Fruit fly (Drosophila melanogaster) whole organism, embryonic: ENCODE results near the gene CG8564.
A peak's percentile ranks its signal among the peaks of the same experiment; 100 is the strongest.

ENCODE experiments used
- Atf-2 ChIP-seq: fragments of 200-800 bp; sonication (Bioruptor generic); optimal IDR thresholded peaks from 2 replicates; lab custom pipeline; 2016; ENCODE audit warnings: missing biosample characterization, missing genetic modification characterization
- CG10209 ChIP-seq: fragments of 200-800 bp; sonication (Bioruptor generic); optimal IDR thresholded peaks from 3 replicates; lab custom pipeline; 2017; ENCODE audit warnings: missing biosample characterization, mild to moderate bottlenecking, missing genetic modification characterization, missing genetic modification reagents
- CG12769 ChIP-seq: fragments of 200-800 bp; sonication (Bioruptor generic); optimal IDR thresholded peaks from 2 replicates; lab custom pipeline; 2019; ENCODE audit warnings: missing biosample characterization, mild to moderate bottlenecking, missing genetic modification characterization, moderate library complexity
- CG13424 ChIP-seq: fragments of 200-800 bp; sonication (Bioruptor generic); optimal IDR thresholded peaks from 2 replicates; lab custom pipeline; 2019; ENCODE audit warnings: missing biosample characterization, mild to moderate bottlenecking, missing genetic modification characterization, moderate library complexity
- CG13775 ChIP-seq: fragments of 200-800 bp; sonication (Bioruptor generic); optimal IDR thresholded peaks from 3 replicates; lab custom pipeline; 2017; ENCODE audit warnings: missing biosample characterization, mild to moderate bottlenecking, missing genetic modification characterization
- CG1529 ChIP-seq: fragments of 200-800 bp; sonication (Bioruptor generic); optimal IDR thresholded peaks from 3 replicates; lab custom pipeline; 2018; ENCODE audit warnings: missing biosample characterization, missing genetic modification characterization
- CG17385 ChIP-seq: fragments of 200-800 bp; sonication (Bioruptor generic); optimal IDR thresholded peaks from 3 replicates; lab custom pipeline; 2018; ENCODE audit warnings: missing biosample characterization, mild to moderate bottlenecking, missing genetic modification characterization
- CG18476 ChIP-seq: fragments of 200-800 bp; sonication (Bioruptor generic); optimal IDR thresholded peaks from 2 replicates; lab custom pipeline; 2016; ENCODE audit warnings: missing biosample characterization, mild to moderate bottlenecking, missing genetic modification characterization
- CG2116 ChIP-seq: fragments of 200-800 bp; sonication (Bioruptor generic); optimal IDR thresholded peaks from 3 replicates; lab custom pipeline; 2018; ENCODE audit warnings: missing biosample characterization, mild to moderate bottlenecking, missing genetic modification characterization
- CG30431 ChIP-seq: fragments of 200-800 bp; sonication (Bioruptor generic); optimal IDR thresholded peaks from 2 replicates; lab custom pipeline; 2017; ENCODE audit warnings: missing biosample characterization, missing genetic modification characterization
- CG3065 ChIP-seq: fragments of 200-800 bp; sonication (Bioruptor generic); optimal IDR thresholded peaks from 2 replicates; lab custom pipeline; 2016; ENCODE audit warnings: missing biosample characterization, missing genetic modification characterization
- CG31441 ChIP-seq: fragments of 200-800 bp; sonication (Bioruptor generic); IDR thresholded peaks from 2 replicates; pipeline ENCODE4 v1.3.6; 2022; ENCODE audit warnings: missing biosample characterization, missing genetic modification characterization
- CG34422 ChIP-seq: fragments of 200-800 bp; sonication (Bioruptor generic); IDR thresholded peaks from 3 replicates; pipeline ENCODE4 v1.3.6; 2022; ENCODE audit warnings: missing biosample characterization, missing genetic modification characterization
- CG7745 ChIP-seq: fragments of 200-800 bp; sonication (Bioruptor generic); optimal IDR thresholded peaks from 2 replicates; lab custom pipeline; 2018; ENCODE audit warnings: missing biosample characterization, mild to moderate bottlenecking, missing genetic modification characterization, moderate library complexity
- CG8765 ChIP-seq: fragments of 200-800 bp; sonication (Bioruptor generic); IDR thresholded peaks from 2 replicates; pipeline ENCODE4 v1.3.6; 2022; ENCODE audit warnings: missing biosample characterization, missing genetic modification characterization
- CG9609 ChIP-seq: fragments of 200-800 bp; sonication (Bioruptor generic); optimal IDR thresholded peaks from 3 replicates; lab custom pipeline; 2016; ENCODE audit warnings: missing biosample characterization, missing genetic modification characterization
- CG9817 ChIP-seq: fragments of 200-800 bp; sonication (Bioruptor generic); optimal IDR thresholded peaks from 2 replicates; lab custom pipeline; 2018; ENCODE audit warnings: missing biosample characterization, mild to moderate bottlenecking, missing genetic modification characterization, moderate library complexity
- CoRest ChIP-seq: fragments of 200-800 bp; sonication (Bioruptor generic); optimal IDR thresholded peaks from 3 replicates; lab custom pipeline; 2018; ENCODE audit warnings: missing biosample characterization, mild to moderate bottlenecking, missing genetic modification characterization, moderate library complexity
- D ChIP-seq, 2 experiments: fragments of 200-800 bp in 1 of 2; fragments of >200 bp in 1 of 2; sonication (Bioruptor generic) in 1 of 2; optimal IDR thresholded peaks; 2 replicates in 1 of 2; 3 replicates in 1 of 2; lab custom pipeline; 2017; ENCODE audit warnings: mild to moderate bottlenecking in 1 of 2, missing biosample characterization in 1 of 2, missing genetic modification characterization in 1 of 2, missing genetic modification reagents in 1 of 2
- HLH3B ChIP-seq: fragments of 200-800 bp; sonication (Bioruptor generic); IDR thresholded peaks from 2 replicates; pipeline ENCODE4 v1.3.6; 2022; ENCODE audit warnings: missing biosample characterization, missing genetic modification characterization
- HLH4C ChIP-seq: fragments of 200-800 bp; sonication (Bioruptor generic); IDR thresholded peaks from 3 replicates; pipeline ENCODE4 v1.3.6; 2022; ENCODE audit warnings: missing biosample characterization, missing genetic modification characterization; ENCODE audit not compliant: partially characterized antibody
- Lhr ChIP-seq: fragments of 200-800 bp; sonication (Bioruptor generic); optimal IDR thresholded peaks from 3 replicates; lab custom pipeline; 2017; ENCODE audit warnings: mild to moderate bottlenecking, missing biosample characterization, missing genetic modification reagents, missing genetic modification characterization
- Mad ChIP-seq: fragments of 200-800 bp; sonication (Bioruptor generic); optimal IDR thresholded peaks from 2 replicates; lab custom pipeline; 2016; ENCODE audit warnings: missing biosample characterization, missing genetic modification characterization
- Max ChIP-seq: fragments of 200-800 bp; sonication (Bioruptor generic); optimal IDR thresholded peaks from 2 replicates; lab custom pipeline; 2016; ENCODE audit warnings: missing biosample characterization, mild to moderate bottlenecking, missing genetic modification characterization
- NFAT ChIP-seq: fragments of 200-800 bp; sonication (Bioruptor generic); IDR thresholded peaks from 2 replicates; pipeline ENCODE4 v1.3.6; 2022; ENCODE audit warnings: missing biosample characterization, missing genetic modification characterization
- NK7.1 ChIP-seq: fragments of 200-800 bp; sonication (Bioruptor generic); optimal IDR thresholded peaks from 3 replicates; lab custom pipeline; 2016; ENCODE audit warnings: missing biosample characterization, missing genetic modification characterization
- Opbp ChIP-seq: fragments of 200-800 bp; sonication (Bioruptor generic); IDR thresholded peaks from 3 replicates; pipeline ENCODE4 v1.3.6; 2022; ENCODE audit warnings: missing biosample characterization, missing genetic modification characterization; ENCODE audit not compliant: partially characterized antibody
- PHDP ChIP-seq: fragments of 200-800 bp; sonication (Bioruptor generic); optimal IDR thresholded peaks from 3 replicates; lab custom pipeline; 2018; ENCODE audit warnings: missing biosample characterization, mild to moderate bottlenecking, missing genetic modification characterization, moderate library complexity
- Tbp ChIP-seq: fragments of >200 bp; optimal IDR thresholded peaks from 2 replicates; lab custom pipeline; 2018; ENCODE audit warnings: missing biosample characterization, missing genetic modification characterization
- Vsx1 ChIP-seq: fragments of 200-800 bp; sonication (Bioruptor generic); optimal IDR thresholded peaks from 2 replicates; lab custom pipeline; 2017; ENCODE audit warnings: missing biosample characterization, mild to moderate bottlenecking, missing genetic modification characterization, missing genetic modification reagents
- ato ChIP-seq: fragments of 200-800 bp; sonication (Bioruptor generic); IDR thresholded peaks from 2 replicates; pipeline ENCODE4 v1.3.6; 2022; ENCODE audit warnings: missing biosample characterization, missing genetic modification characterization; ENCODE audit not compliant: partially characterized antibody
- cato ChIP-seq: fragments of 200-800 bp; sonication (Bioruptor generic); optimal IDR thresholded peaks from 2 replicates; lab custom pipeline; 2016; ENCODE audit warnings: missing biosample characterization, missing genetic modification characterization, borderline replicate concordance
- caup ChIP-seq: fragments of 200-800 bp; sonication (Bioruptor generic); optimal IDR thresholded peaks from 3 replicates; lab custom pipeline; 2017; ENCODE audit warnings: missing biosample characterization, mild to moderate bottlenecking, missing genetic modification characterization, moderate library complexity; ENCODE audit not compliant: severe bottlenecking
- dan ChIP-seq: fragments of 200-800 bp; sonication (Bioruptor generic); IDR thresholded peaks from 2 replicates; pipeline ENCODE4 v1.3.6; 2022; ENCODE audit warnings: missing biosample characterization, missing genetic modification characterization
- dm ChIP-seq: fragments of 200-800 bp; sonication (Bioruptor generic); optimal IDR thresholded peaks from 3 replicates; lab custom pipeline; 2016; ENCODE audit warnings: missing biosample characterization, missing genetic modification characterization
- dpn ChIP-seq, 2 experiments: fragments of 200-800 bp; sonication (Bioruptor generic); optimal IDR thresholded peaks; 3 replicates each; lab custom pipeline; 2016; ENCODE audit warnings: missing biosample characterization in 2 of 2, missing genetic modification characterization in 2 of 2
- fru ChIP-seq: fragments of >200 bp; optimal IDR thresholded peaks from 2 replicates; lab custom pipeline; 2017
- ham ChIP-seq: fragments of 200-800 bp; sonication (Bioruptor generic); IDR thresholded peaks from 2 replicates; pipeline ENCODE4 v1.3.6; 2022; ENCODE audit warnings: missing biosample characterization, missing genetic modification characterization
- hb ChIP-seq: fragments of 200-800 bp; sonication (Bioruptor generic); IDR thresholded peaks from 3 replicates; pipeline ENCODE4 v1.3.6; 2022; ENCODE audit warnings: missing biosample characterization, missing genetic modification characterization; ENCODE audit not compliant: partially characterized antibody
- kay ChIP-seq: fragments of 200-800 bp; sonication (Bioruptor generic); optimal IDR thresholded peaks from 2 replicates; lab custom pipeline; 2016; ENCODE audit warnings: missing biosample characterization, missing genetic modification characterization
- kni ChIP-seq: fragments of 200-800 bp; sonication (Bioruptor generic); optimal IDR thresholded peaks from 3 replicates; lab custom pipeline; 2017; ENCODE audit warnings: mild to moderate bottlenecking, missing biosample characterization, missing genetic modification reagents, missing genetic modification characterization
- lola ChIP-seq, 3 experiments: fragments of >200 bp in 2 of 3; fragments of 200-800 bp in 1 of 3; sonication (Bioruptor generic) in 1 of 3; optimal IDR thresholded peaks; 2 replicates each; lab custom pipeline; 2017 to 2019; ENCODE audit warnings: missing biosample characterization in 3 of 3, missing genetic modification characterization in 3 of 3, mild to moderate bottlenecking in 1 of 3, moderate library complexity in 1 of 3
- mld ChIP-seq: fragments of 200-800 bp; sonication (Bioruptor generic); IDR thresholded peaks from 3 replicates; pipeline ENCODE4 v1.3.6; 2022; ENCODE audit warnings: missing biosample characterization, missing genetic modification characterization; ENCODE audit not compliant: partially characterized antibody
- phol ChIP-seq: fragments of 200-800 bp; sonication (Bioruptor generic); optimal IDR thresholded peaks from 3 replicates; lab custom pipeline; 2018; ENCODE audit warnings: missing biosample characterization, mild to moderate bottlenecking, missing genetic modification characterization, moderate library complexity
- ranshi ChIP-seq: fragments of 200-800 bp; sonication (Bioruptor generic); IDR thresholded peaks from 2 replicates; pipeline ENCODE4 v1.3.6; 2022; ENCODE audit warnings: missing biosample characterization, missing genetic modification characterization
- sima ChIP-seq: fragments of 200-800 bp; sonication (Bioruptor generic); optimal IDR thresholded peaks from 2 replicates; lab custom pipeline; 2016; ENCODE audit warnings: missing biosample characterization, missing genetic modification characterization
- z ChIP-seq: fragments of 200-800 bp; sonication (Bioruptor generic); IDR thresholded peaks from 3 replicates; pipeline ENCODE4 v1.3.6; 2022; ENCODE audit warnings: missing biosample characterization, missing genetic modification characterization

CG8564 gene

DNA sequence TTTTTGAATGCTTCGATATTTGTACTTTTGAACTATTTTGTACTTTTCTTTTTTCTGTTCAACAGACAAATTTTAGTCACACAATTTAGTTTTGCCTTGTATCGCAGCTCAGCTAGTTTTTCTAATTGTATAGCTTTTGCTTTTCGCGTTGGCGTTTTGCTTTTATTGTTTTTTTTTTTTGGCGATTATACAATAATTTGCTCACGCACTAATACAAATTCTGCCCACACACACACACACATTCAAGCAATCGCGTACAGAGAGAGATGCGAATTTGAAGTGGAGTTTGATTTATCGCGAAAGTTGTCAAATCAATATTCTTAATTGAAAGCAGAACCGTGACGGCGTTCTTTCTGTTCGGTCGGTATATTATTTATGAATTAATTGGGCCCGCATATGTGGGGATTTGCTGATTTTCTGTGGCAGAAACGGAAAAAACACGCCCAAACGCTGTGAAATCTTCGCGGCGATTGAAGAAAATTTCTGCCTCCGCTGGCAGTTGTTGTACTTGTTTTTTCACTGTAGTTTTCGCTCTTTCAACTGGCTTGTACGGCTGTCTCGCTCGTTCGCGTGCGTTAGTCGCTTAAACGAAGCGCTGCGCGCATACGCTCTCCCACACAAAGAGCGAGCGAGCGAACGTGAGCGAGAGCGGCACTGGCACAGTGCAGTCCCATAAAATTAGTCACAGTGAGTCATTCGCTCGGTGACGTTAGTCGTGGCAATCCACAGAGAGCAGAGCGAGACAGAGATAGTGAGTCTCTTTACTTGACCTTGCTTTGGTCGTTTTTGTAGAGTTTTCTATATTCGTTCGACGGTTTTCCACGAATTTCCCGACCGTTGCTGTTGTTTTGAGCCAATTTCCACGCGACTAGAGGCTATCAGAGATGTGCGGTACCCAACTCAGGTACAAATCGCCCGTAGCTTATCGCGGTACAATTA, 47.3 kb upstream of the CG8564 start, which contains the start of gene Rac2 (continued):
- peak; percentile 23 for TF ChIP-seq PHDP (tag; lab: Kevin White, UChicago)
- TF ChIP-seq CG17385 (GFP tag; lab: Kevin White, UChicago), result peak; percentile 50
- no peak for TF ChIP-seq NFAT (GFP tag; lab: Robert Waterston, UW)
- TF ChIP-seq CG3065 (GFP tag; lab: Kevin White, UChicago), result no peak
- TF ChIP-seq Vsx1 (GFP tag; lab: Kevin White, UChicago), result peak; percentile 58
- TF ChIP-seq cato (GFP tag; lab: Kevin White, UChicago), result no peak
- TF ChIP-seq CG8765 (GFP tag; lab: Robert Waterston, UW), result peak; percentile 26; the same call in 1 of the 2 replicates
- TF ChIP-seq Lhr (GFP tag; lab: Kevin White, UChicago), result no peak
- no peak for TF ChIP-seq dan (GFP tag; lab: Robert Waterston, UW)
- TF ChIP-seq CG18476 (GFP tag; lab: Kevin White, UChicago), result no peak
- TF ChIP-seq lola (GFP tag; optimal IDR thresholded peaks at IDR 0.05; lab: Kevin White, UChicago), result no peak
- TF ChIP-seq CG13424 (tag; lab: Kevin White, UChicago), result no peak
- no peak for TF ChIP-seq sima
- TF ChIP-seq CG9817 (tag; lab: Kevin White, UChicago), result no peak
- TF ChIP-seq HLH3B (GFP tag; lab: Robert Waterston, UW), result no peak
- TF ChIP-seq Max (GFP tag; lab: Kevin White, UChicago), result no peak
- no peak for TF ChIP-seq phol (tag; lab: Kevin White, UChicago)
- TF ChIP-seq D (optimal IDR thresholded peaks at IDR 0.05; lab: Kevin White, UChicago), result no peak
- TF ChIP-seq D (GFP tag; optimal IDR thresholded peaks at IDR 0.05; lab: Kevin White, UChicago), result no peak
- no peak for TF ChIP-seq CG13775 (GFP tag; lab: Kevin White, UChicago)
- TF ChIP-seq fru (lab: Kevin White, UChicago), result no peak
- peak; percentile 22 for TF ChIP-seq CoRest
- 0 out of 2 replicates have a peak, but pooled peaks have one; percentile 4 for TF ChIP-seq ranshi (GFP tag; lab: Robert Waterston, UW)
- no peak for TF ChIP-seq CG1529 (GFP tag; lab: Kevin White, UChicago)
- no peak for TF ChIP-seq dpn (GFP tag; optimal IDR thresholded peaks at IDR 0.05; lab: Kevin White, UChicago)
- no peak for TF ChIP-seq ato (GFP tag; lab: Robert Waterston, UW)
- TF ChIP-seq CG31441 (GFP tag; lab: Robert Waterston, UW), result peak; percentile 16; the same call in 1 of the 2 replicates
- peak; percentile 26 for TF ChIP-seq dm (GFP tag; lab: Kevin White, UChicago)
- TF ChIP-seq Tbp, result no peak
- TF ChIP-seq CG12769 (tag; lab: Kevin White, UChicago), result peak; percentile 52
- TF ChIP-seq z, result peak; percentile 85
- peak; percentile 53; the same call in 2 of the 3 replicates for TF ChIP-seq Opbp
- TF ChIP-seq NK7.1 (GFP tag; lab: Kevin White, UChicago), result no peak
- TF ChIP-seq mld (GFP tag; lab: Robert Waterston, UW), result no peak
- no peak for TF ChIP-seq CG30431 (GFP tag; lab: Kevin White, UChicago)
- peak; percentile 82 for TF ChIP-seq kni (GFP tag; lab: Kevin White, UChicago)
- no peak for TF ChIP-seq CG7745 (tag; lab: Kevin White, UChicago)
- TF ChIP-seq Atf-2 (GFP tag; lab: Kevin White, UChicago), result no peak
- TF ChIP-seq CG9609 (GFP tag; lab: Kevin White, UChicago), result no peak
- TF ChIP-seq CG34422 (GFP tag; lab: Robert Waterston, UW), result 0 out of 3 replicates have a peak, but pooled peaks have one; percentile 14
- TF ChIP-seq kay (GFP tag; lab: Kevin White, UChicago), result peak; percentile 100
- TF ChIP-seq HLH4C (GFP tag; lab: Robert Waterston, UW), result 0 out of 3 replicates have a peak, but pooled peaks have one; percentile 37
- TF ChIP-seq ham (GFP tag; lab: Robert Waterston, UW), result no peak
- TF ChIP-seq caup (GFP tag; lab: Kevin White, UChicago), result peak; percentile 54
- no peak for TF ChIP-seq CG2116 (GFP tag; lab: Kevin White, UChicago)
- no peak for TF ChIP-seq CG10209 (GFP tag; lab: Kevin White, UChicago)
- TF ChIP-seq Mad (GFP tag; lab: Kevin White, UChicago), result no peak
- TF ChIP-seq hb (GFP tag; lab: Robert Waterston, UW), result no peak
